Worm (Caenorhabditis elegans): ENCODE data around the gene E02H1.6.

Gene E02H1.6

DNA sequence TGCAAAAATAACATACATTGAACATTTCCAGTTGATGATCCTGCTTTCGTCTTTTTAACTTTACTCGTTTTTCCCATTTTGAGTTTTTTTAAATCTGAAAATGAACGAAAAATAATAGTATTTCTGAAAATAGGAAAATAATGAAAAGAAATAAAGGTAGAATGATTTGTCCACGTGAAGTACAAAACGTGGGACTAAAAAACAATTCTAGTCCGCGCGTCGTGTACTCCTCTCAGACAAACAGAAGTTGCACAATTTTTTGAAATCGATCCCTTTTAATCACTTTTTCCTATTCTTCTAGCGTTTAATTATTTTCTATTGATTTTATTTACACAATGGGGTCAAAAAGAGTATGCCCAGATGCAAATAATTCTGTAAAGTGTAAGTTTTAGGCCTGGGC is 5.4 kb upstream of the E02H1.6 start, which contains the start of the genes E02H1.1 and tag-124 (continued):
- TF ChIP-seq ceh-20 (GFP tag; IDR thresholded peaks at IDR 0.05) (peak; percentile 49; the same call in 1 of the 2 replicates), lin-39 (tag; optimal IDR thresholded peaks at IDR 0.05) (no peak), T20F7.1 (GFP tag; optimal IDR thresholded peaks at IDR 0.05) (peak; percentile 82), aly-2 (tag; optimal IDR thresholded peaks at IDR 0.05) (no peak), saeg-2 (GFP tag; IDR thresholded peaks at IDR 0.05) (no peak), pha-4 (GFP tag; IDR thresholded peaks at IDR 0.05) (0 out of 2 replicates have a peak, but pooled peaks have one; percentile 9), pha-4 (tag; optimal IDR thresholded peaks at IDR 0.05) (peak; percentile 49), lir-3 (tag; optimal IDR thresholded peaks at IDR 0.05) (no peak), fkh-10 (GFP tag; optimal IDR thresholded peaks at IDR 0.05) (no peak)

DNA sequence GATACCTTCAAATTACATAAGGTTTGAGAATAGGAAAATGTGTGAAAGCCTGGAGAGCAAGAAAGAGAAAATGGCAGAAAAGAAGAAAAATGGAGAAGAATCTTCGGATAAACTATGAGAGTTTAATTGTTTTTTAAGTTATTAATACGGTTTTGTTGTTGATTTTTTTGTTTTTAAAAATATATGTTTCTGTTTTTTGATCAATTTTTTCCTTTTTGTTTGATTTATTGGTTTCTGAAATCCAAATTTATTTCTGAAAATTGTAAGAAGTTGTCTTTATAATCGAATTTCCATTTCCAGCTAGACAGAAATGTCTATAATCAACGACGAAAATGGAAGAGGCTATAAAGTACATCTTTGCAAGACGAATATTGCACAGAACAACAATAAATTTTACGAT is 3.8 kb upstream of the E02H1.6 start, which contains the start of gene parp-2:
TSS of gene parp-2 (plus strand) at position 301 of the 400 bp plus-strand sequence.
- TF ChIP-seq daf-8 (GFP tag; IDR thresholded peaks at IDR 0.05) (no peak), dpl-1 (GFP tag; optimal IDR thresholded peaks at IDR 0.05) (no peak), vab-7 (GFP tag; IDR thresholded peaks at IDR 0.05) (no peak)

DNA sequence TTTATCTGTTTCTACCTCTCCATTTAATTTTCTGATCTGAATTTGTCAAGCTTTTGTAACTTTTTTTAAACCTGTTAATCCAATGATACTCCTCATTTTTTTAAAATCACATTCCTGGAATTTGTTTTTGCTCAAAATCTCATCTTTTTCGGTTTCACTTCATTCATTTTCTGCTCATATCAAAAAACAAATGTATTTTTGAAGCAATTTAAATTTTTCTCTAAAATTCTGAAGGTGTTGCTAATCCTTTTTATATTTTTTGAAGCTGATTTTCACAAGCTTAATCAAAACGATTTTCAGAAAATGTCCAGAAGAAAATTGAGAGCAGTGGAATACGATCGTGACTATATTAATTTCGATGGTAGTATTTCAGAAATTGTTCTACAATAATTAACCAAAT is 1.6 kb upstream of the E02H1.6 start, which contains the start of gene E02H1.5:
TSS of gene E02H1.5 (plus strand) at position 301 of the 400 bp plus-strand sequence.
- TF ChIP-seq dve-1 (tag; optimal IDR thresholded peaks at IDR 0.05; ENCODE audit: insufficient read depth): no peak
- TF ChIP-seq nhr-77 (tag; optimal IDR thresholded peaks at IDR 0.05): no peak
- TF ChIP-seq ceh-44 (GFP tag; IDR thresholded peaks at IDR 0.05): no peak
- no peak for TF ChIP-seq ztf-7 (tag; optimal IDR thresholded peaks at IDR 0.05)
- no peak for TF ChIP-seq nhr-11 (tag; optimal IDR thresholded peaks at IDR 0.05)
- TF ChIP-seq lin-13 (GFP tag; optimal IDR thresholded peaks at IDR 0.05): no peak
- TF ChIP-seq lin-15B (tag; optimal IDR thresholded peaks at IDR 0.05): no peak

DNA sequence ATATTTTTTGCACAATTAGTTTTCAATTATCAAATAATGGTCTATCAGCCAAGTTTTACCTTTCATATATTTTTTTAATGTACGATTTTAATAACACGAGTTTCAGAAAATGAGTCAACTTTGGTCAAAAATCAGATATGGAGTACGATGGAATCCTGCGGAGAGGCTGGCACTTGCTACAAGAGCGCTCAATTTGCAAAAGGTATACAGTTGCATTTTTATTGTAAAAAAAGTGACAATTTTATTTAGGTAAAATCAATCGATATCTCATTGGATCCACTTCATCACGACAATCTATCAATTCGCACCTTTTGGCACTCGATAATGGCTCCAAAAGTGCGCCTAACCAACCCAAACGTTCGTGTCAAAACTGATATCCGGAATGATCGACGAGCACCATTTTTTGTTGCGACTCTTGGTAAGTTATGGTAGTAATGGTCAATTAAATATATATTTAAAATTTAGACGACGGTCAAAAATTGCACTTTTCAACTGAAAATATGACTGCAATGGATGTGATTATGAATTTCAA is 1.1 kb downstream of the E02H1.6 start, which contains the start of gene mrpl-53:
TSS of gene mrpl-53 (plus strand) at position 107 of the 532 bp plus-strand sequence.
- peak; percentile 6 for TF ChIP-seq ama-1 (optimal IDR thresholded peaks at IDR 0.05)
- no peak for TF ChIP-seq nhr-10 (tag; optimal IDR thresholded peaks at IDR 0.05)
- peak; percentile 1 for TF ChIP-seq dve-1 (tag; optimal IDR thresholded peaks at IDR 0.05; ENCODE audit: insufficient read depth)
- TF ChIP-seq ctbp-1 (GFP tag; IDR thresholded peaks at IDR 0.05): no peak
- TF ChIP-seq hif-1 (tag; optimal IDR thresholded peaks at IDR 0.05): peak in 1 of 2 experiments; percentile 8
- peak in 1 of 2 experiments; percentile 8 for TF ChIP-seq daf-16 (GFP tag; optimal IDR thresholded peaks at IDR 0.05)
- no peak for TF ChIP-seq daf-16 (tag; optimal IDR thresholded peaks at IDR 0.05)
- no peak for TF ChIP-seq gei-8 (GFP tag; optimal IDR thresholded peaks at IDR 0.05)
- TF ChIP-seq zfp-3 (GFP tag; conservative IDR thresholded peaks at IDR 0.05): 0 out of 2 replicates have a peak, but pooled peaks have one; percentile 65
- TF ChIP-seq aha-1 (tag): peak; percentile 92
- TF ChIP-seq arid-1 (GFP tag; conservative IDR thresholded peaks at IDR 0.05): 0 out of 2 replicates have a peak, but pooled peaks have one; percentile 7

ce11 chrII:9600022-9600722 is 3.7 kb downstream of the E02H1.6 start:
- TF ChIP-seq ztf-7 (tag; optimal IDR thresholded peaks at IDR 0.05): no peak
- TF ChIP-seq dve-1 (tag; optimal IDR thresholded peaks at IDR 0.05; ENCODE audit: insufficient read depth): peak; percentile 53
- TF ChIP-seq nhr-28 (tag; optimal IDR thresholded peaks at IDR 0.05): peak; percentile 37
- TF ChIP-seq ceh-82 (tag; optimal IDR thresholded peaks at IDR 0.05): no peak
- peak; percentile 25 for TF ChIP-seq dmd-6 (GFP tag; IDR thresholded peaks at IDR 0.05)
- TF ChIP-seq D1046.2 (GFP tag; IDR thresholded peaks at IDR 0.05): no peak
- TF ChIP-seq snpc-4 (tag; optimal IDR thresholded peaks at IDR 0.05): no peak
- peak; percentile 13; the same call in 1 of the 2 replicates for TF ChIP-seq php-3 (GFP tag; IDR thresholded peaks at IDR 0.05)
- no peak for TF ChIP-seq lsy-2 (tag; optimal IDR thresholded peaks at IDR 0.05)
- no peak for TF ChIP-seq aly-2 (tag; optimal IDR thresholded peaks at IDR 0.05)
- no peak for TF ChIP-seq arid-1 (GFP tag; conservative IDR thresholded peaks at IDR 0.05)
- TF ChIP-seq zfp-3 (GFP tag; conservative IDR thresholded peaks at IDR 0.05): 0 out of 2 replicates have a peak, but pooled peaks have one; percentile 1
- peak; percentile 26 for TF ChIP-seq hlh-30 (tag; optimal IDR thresholded peaks at IDR 0.05; ENCODE audit: insufficient read depth)
- peak; percentile 23 for TF ChIP-seq mxl-3 (GFP tag; optimal IDR thresholded peaks at IDR 0.05)
- TF ChIP-seq pqm-1 (tag; optimal IDR thresholded peaks at IDR 0.05): peak; percentile 48
- no peak for TF ChIP-seq daf-16 (GFP tag; optimal IDR thresholded peaks at IDR 0.05)
- TF ChIP-seq daf-16 (tag; optimal IDR thresholded peaks at IDR 0.05): peak; percentile 70
- TF ChIP-seq saeg-2 (GFP tag; IDR thresholded peaks at IDR 0.05): 0 out of 2 replicates have a peak, but pooled peaks have one; percentile 19
- peak in 1 of 2 experiments; percentile 42 for TF ChIP-seq mdl-1 (tag; optimal IDR thresholded peaks at IDR 0.05)
